Worm (Caenorhabditis elegans) whole organism, early embryonic: ENCODE results near the gene C17B7.4.

Source experiments
- B0310.2 ChIP-seq: sonication (generic microtip); optimal IDR thresholded peaks from 2 replicates; lab custom pipeline; 2016; ENCODE audit warnings: mild to moderate bottlenecking, missing genetic modification characterization, missing compliant biosample characterization
- F13C5.2 ChIP-seq: sonication (generic microtip); optimal IDR thresholded peaks from 2 replicates; lab custom pipeline; 2017; ENCODE audit warnings: mild to moderate bottlenecking, missing genetic modification characterization, inconsistent platforms, missing compliant biosample characterization
- aly-1 ChIP-seq: sonication (generic microtip); optimal IDR thresholded peaks from 2 replicates; lab custom pipeline; 2016; ENCODE audit warnings: missing genetic modification characterization, missing compliant biosample characterization
- ama-1 ChIP-seq: fragments of 150-350 bp; optimal IDR thresholded peaks from 2 replicates; lab custom pipeline; 2014
- ceh-13 ChIP-seq: fragments of 200-800 bp; sonication (Bioruptor generic); optimal IDR thresholded peaks from 2 replicates; lab custom pipeline; 2018; ENCODE audit warnings: mild to moderate bottlenecking, missing genetic modification characterization, missing compliant biosample characterization
- ceh-36 ChIP-seq: sonication (generic microtip); optimal IDR thresholded peaks from 2 replicates; lab custom pipeline; 2016; ENCODE audit warnings: missing genetic modification characterization, inconsistent platforms, missing compliant biosample characterization
- ets-7 ChIP-seq: sonication (generic microtip); optimal IDR thresholded peaks from 2 replicates; lab custom pipeline; 2016; ENCODE audit warnings: missing genotype, missing genetic modification characterization, missing compliant biosample characterization
- flt-1 ChIP-seq: fragments of 200-800 bp; sonication (Bioruptor generic); IDR thresholded peaks from 2 replicates; pipeline ENCODE4 v1.3.6; 2022; ENCODE audit warnings: missing genetic modification characterization, missing compliant biosample characterization
- hmbx-1 ChIP-seq: sonication (generic microtip); optimal IDR thresholded peaks from 2 replicates; lab custom pipeline; 2016; ENCODE audit warnings: mild to moderate bottlenecking, missing genetic modification characterization, missing compliant biosample characterization
- hmg-4 ChIP-seq: fragments of 200-800 bp; sonication (Bioruptor generic); optimal IDR thresholded peaks from 2 replicates; lab custom pipeline; 2018; ENCODE audit warnings: mild to moderate bottlenecking, missing genetic modification characterization, missing compliant biosample characterization
- hnd-1 ChIP-seq: sonication (generic microtip); optimal IDR thresholded peaks from 2 replicates; lab custom pipeline; 2016; ENCODE audit warnings: missing genetic modification characterization, missing compliant biosample characterization
- pes-1 ChIP-seq: fragments of 200-800 bp; sonication (Bioruptor generic); IDR thresholded peaks from 2 replicates; pipeline ENCODE4 v1.3.6; 2022; ENCODE audit warnings: missing genetic modification reagents, missing genetic modification characterization, missing compliant biosample characterization
- scrt-1 ChIP-seq: fragments of 200-800 bp; sonication (Bioruptor generic); IDR thresholded peaks from 2 replicates; pipeline ENCODE4 v1.3.6; 2022; ENCODE audit warnings: missing genetic modification characterization, missing compliant biosample characterization
- sea-1 ChIP-seq: fragments of 200-800 bp; sonication (Bioruptor generic); conservative IDR thresholded peaks from 2 replicates; pipeline ENCODE4 v1.3.6; 2022; ENCODE audit warnings: missing genetic modification characterization, missing compliant biosample characterization
- tbx-11 ChIP-seq: fragments of 200-800 bp; sonication (Bioruptor generic); IDR thresholded peaks from 2 replicates; pipeline ENCODE4 v1.3.6; 2022; ENCODE audit warnings: missing genetic modification characterization, missing compliant biosample characterization
- tbx-37 ChIP-seq: fragments of 200-800 bp; sonication (Bioruptor generic); conservative IDR thresholded peaks from 2 replicates; pipeline ENCODE4 v1.3.6; 2022; ENCODE audit warnings: missing genetic modification reagents, missing genetic modification characterization, missing compliant biosample characterization
- tra-4 ChIP-seq: sonication (generic microtip); optimal IDR thresholded peaks from 2 replicates; lab custom pipeline; 2017; ENCODE audit warnings: missing genetic modification characterization, missing compliant biosample characterization

The C17B7.4 gene

DNA sequence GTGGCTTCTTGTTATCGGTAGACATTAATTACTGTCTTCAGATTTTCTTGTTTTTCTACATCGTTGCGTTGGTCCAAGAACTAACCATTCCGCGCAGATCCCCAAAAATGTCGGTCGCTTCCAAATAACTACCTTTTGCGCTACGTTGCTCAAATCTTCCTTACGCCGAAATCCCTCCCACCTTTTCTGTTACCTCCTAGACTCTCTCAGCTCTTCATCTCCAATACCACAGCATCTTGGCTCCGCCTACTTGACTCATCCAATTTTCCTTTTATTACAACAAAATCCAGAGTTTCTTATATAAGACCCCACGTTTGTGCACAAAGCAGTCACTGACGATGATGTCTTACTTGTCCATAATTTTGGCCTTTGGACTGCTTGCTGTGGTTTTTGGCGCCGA, 13.8 kb downstream of the C17B7.4 start, which contains the start of gene C17B7.12:
Gene C17B7.12, plus strand, starts transcription at position 301 of the 400 bp plus-strand sequence.
- TF ChIP-seq scrt-1, result no peak
- no peak for TF ChIP-seq tbx-37 (GFP tag; lab: Robert Waterston, UW)
- TF ChIP-seq B0310.2 (tag; lab: Kevin White, UChicago), result no peak
- no peak for TF ChIP-seq sea-1 (GFP tag; lab: Robert Waterston, UW)
- no peak for TF ChIP-seq hmg-4 (GFP tag; lab: Kevin White, UChicago)
- no peak for TF ChIP-seq flt-1 (GFP tag; lab: Robert Waterston, UW)
- TF ChIP-seq F13C5.2 (tag; lab: Kevin White, UChicago), result no peak
- no peak for TF ChIP-seq hnd-1 (tag; lab: Kevin White, UChicago)
- no peak for TF ChIP-seq hmbx-1
- no peak for TF ChIP-seq pes-1 (GFP tag; lab: Robert Waterston, UW)
- no peak for TF ChIP-seq ama-1
- TF ChIP-seq aly-1 (tag; lab: Kevin White, UChicago), result no peak
- no peak for TF ChIP-seq ceh-13
- no peak for TF ChIP-seq ceh-36 (tag; lab: Kevin White, UChicago)
- TF ChIP-seq ets-7 (tag; lab: Kevin White, UChicago), result no peak
- TF ChIP-seq tra-4 (tag; lab: Kevin White, UChicago), result no peak
- TF ChIP-seq tbx-11 (GFP tag; lab: Robert Waterston, UW), result no peak

DNA sequence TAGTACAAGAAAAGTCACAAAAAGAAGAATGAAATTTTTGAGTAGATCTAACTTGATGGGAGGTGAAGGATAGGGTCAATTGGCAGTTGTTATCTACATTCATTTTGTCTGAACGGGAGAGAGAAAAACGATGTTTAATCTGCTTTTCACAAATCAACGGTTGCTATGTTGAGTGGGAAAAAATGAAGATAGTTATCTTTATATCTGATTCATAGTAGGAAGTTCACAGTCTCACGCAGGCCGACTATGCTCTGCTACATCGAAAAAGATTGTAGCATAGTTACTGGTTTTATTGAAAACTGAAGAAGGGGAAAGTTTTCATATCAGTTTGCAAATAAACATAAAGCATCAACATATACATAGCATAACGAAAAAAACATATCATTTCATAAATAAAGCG, 16.4 kb downstream of the C17B7.4 start:
- TF ChIP-seq ceh-36 (tag; lab: Kevin White, UChicago) (no peak), scrt-1 (no peak), tra-4 (tag; lab: Kevin White, UChicago) (no peak), aly-1 (tag; lab: Kevin White, UChicago) (no peak), sea-1 (GFP tag; lab: Robert Waterston, UW) (no peak), hmg-4 (GFP tag; lab: Kevin White, UChicago) (no peak), F13C5.2 (tag; lab: Kevin White, UChicago) (no peak), flt-1 (GFP tag; lab: Robert Waterston, UW) (no peak), ets-7 (tag; lab: Kevin White, UChicago) (no peak), pes-1 (GFP tag; lab: Robert Waterston, UW) (no peak), tbx-37 (GFP tag; lab: Robert Waterston, UW) (no peak), hnd-1 (tag; lab: Kevin White, UChicago) (no peak), hmbx-1 (no peak), ceh-13 (no peak), ama-1 (no peak), B0310.2 (tag; lab: Kevin White, UChicago) (no peak), tbx-11 (GFP tag; lab: Robert Waterston, UW) (no peak)

ce11 chrV:3357106-3357505, 18.0 kb downstream of the C17B7.4 start, which contains the start of gene scrm-3:
Gene scrm-3 (minus strand): TSS chrV:3357206.
- no peak for TF ChIP-seq tbx-37 (GFP tag; lab: Robert Waterston, UW)
- no peak for TF ChIP-seq ceh-36 (tag; lab: Kevin White, UChicago)
- TF ChIP-seq flt-1 (GFP tag; lab: Robert Waterston, UW), result no peak
- no peak for TF ChIP-seq ceh-13
- no peak for TF ChIP-seq sea-1 (GFP tag; lab: Robert Waterston, UW)
- TF ChIP-seq hmbx-1, result no peak
- no peak for TF ChIP-seq aly-1 (tag; lab: Kevin White, UChicago)
- TF ChIP-seq B0310.2 (tag; lab: Kevin White, UChicago), result no peak
- no peak for TF ChIP-seq hmg-4 (GFP tag; lab: Kevin White, UChicago)
- TF ChIP-seq scrt-1, result no peak
- no peak for TF ChIP-seq hnd-1 (tag; lab: Kevin White, UChicago)
- no peak for TF ChIP-seq pes-1 (GFP tag; lab: Robert Waterston, UW)
- TF ChIP-seq ets-7 (tag; lab: Kevin White, UChicago), result no peak
- TF ChIP-seq ama-1, result no peak
- TF ChIP-seq F13C5.2 (tag; lab: Kevin White, UChicago), result no peak
- no peak for TF ChIP-seq tra-4 (tag; lab: Kevin White, UChicago)
- no peak for TF ChIP-seq tbx-11 (GFP tag; lab: Robert Waterston, UW)

ce11 chrV:3358267-3358666, 19.2 kb downstream of the C17B7.4 start, which contains the start of gene C04E12.5:
Gene C04E12.5 (plus strand): TSS chrV:3358567.
- TF ChIP-seq scrt-1, result no peak
- no peak for TF ChIP-seq ceh-36 (tag; lab: Kevin White, UChicago)
- no peak for TF ChIP-seq aly-1 (tag; lab: Kevin White, UChicago)
- TF ChIP-seq pes-1 (GFP tag; lab: Robert Waterston, UW), result no peak
- no peak for TF ChIP-seq ama-1
- no peak for TF ChIP-seq ets-7 (tag; lab: Kevin White, UChicago)
- no peak for TF ChIP-seq F13C5.2 (tag; lab: Kevin White, UChicago)
- no peak for TF ChIP-seq flt-1 (GFP tag; lab: Robert Waterston, UW)
- no peak for TF ChIP-seq tra-4 (tag; lab: Kevin White, UChicago)
- no peak for TF ChIP-seq tbx-37 (GFP tag; lab: Robert Waterston, UW)
- no peak for TF ChIP-seq hmg-4 (GFP tag; lab: Kevin White, UChicago)
- TF ChIP-seq hmbx-1, result no peak
- no peak for TF ChIP-seq ceh-13
- no peak for TF ChIP-seq sea-1 (GFP tag; lab: Robert Waterston, UW)
- no peak for TF ChIP-seq B0310.2 (tag; lab: Kevin White, UChicago)
- TF ChIP-seq tbx-11 (GFP tag; lab: Robert Waterston, UW), result no peak
- no peak for TF ChIP-seq hnd-1 (tag; lab: Kevin White, UChicago)

- TF ChIP-seq tbx-11 (GFP tag; lab: Robert Waterston, UW) (no peak), pes-1 (GFP tag; lab: Robert Waterston, UW) (no peak), F13C5.2 (tag; lab: Kevin White, UChicago) (no peak), ceh-13 (no peak), tra-4 (tag; lab: Kevin White, UChicago) (no peak), B0310.2 (tag; lab: Kevin White, UChicago) (no peak), ceh-36 (tag; lab: Kevin White, UChicago) (no peak), ets-7 (tag; lab: Kevin White, UChicago) (no peak), scrt-1 (no peak)
These were observed 22.5 kb downstream of the C17B7.4 start for ce11 chrV:3361633-3362032.

ce11 chrV:3362475-3362874, 23.4 kb downstream of the C17B7.4 start, which contains the start of gene C04E12.4:
Gene C04E12.4 (plus strand): TSS chrV:3362775.
- no peak for TF ChIP-seq flt-1 (GFP tag; lab: Robert Waterston, UW)
- TF ChIP-seq tbx-37 (GFP tag; lab: Robert Waterston, UW), result no peak
- no peak for TF ChIP-seq ets-7 (tag; lab: Kevin White, UChicago)
- no peak for TF ChIP-seq hmbx-1
